2 fruit fly cellular contexts compared by ENCODE assay signal in the genomic region with DNA sequence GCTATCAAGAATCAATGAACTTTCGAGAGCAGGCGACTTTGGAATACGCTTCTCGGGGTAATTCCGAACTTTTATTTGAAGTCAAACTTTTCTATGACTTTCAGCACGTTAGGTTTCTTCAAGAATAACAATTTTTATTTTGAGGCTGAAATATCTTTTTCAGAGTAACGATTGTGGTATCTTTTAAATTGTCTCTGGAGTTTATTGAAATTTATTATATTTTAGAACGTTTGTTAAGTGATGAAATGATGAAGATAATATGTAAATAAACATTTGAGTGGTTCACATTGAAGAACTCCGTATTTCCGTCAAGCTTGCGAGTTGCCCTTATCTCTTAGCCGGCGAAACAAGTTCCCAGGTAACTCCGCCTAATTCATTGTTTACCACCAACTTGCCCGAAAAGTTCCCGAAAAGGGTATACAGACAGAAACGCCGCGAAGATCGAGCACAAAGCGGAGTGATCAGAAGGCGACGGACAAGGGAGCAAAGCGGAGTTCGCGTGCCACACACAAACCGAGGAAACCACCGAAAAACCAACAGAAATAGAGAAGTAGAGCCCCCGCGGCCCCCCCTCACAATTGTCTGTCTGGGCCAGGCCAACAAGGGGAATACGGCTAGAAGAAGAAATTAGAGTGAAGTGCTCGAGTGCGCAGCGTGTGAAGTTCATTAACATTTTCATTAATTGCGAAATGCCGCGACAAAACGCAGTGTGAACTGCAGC.
TF ChIP-seq lines count a peak whose summit lies in the region.

No protein-coding gene starts in this region.

TF ChIP-seq in whole organism, embryonic, 481 proteins besides CTCF, POLR2A, EP300 and RAD21 (continued from another document and continues in another):
- TF ChIP-seq CG8388 (GFP tag; optimal IDR thresholded peaks at IDR 0.05; lab: Kevin White, UChicago) (peak; percentile 8), NC2α (GFP tag; optimal IDR thresholded peaks at IDR 0.05; lab: Kevin White, UChicago) (no peak), CG8478 (optimal IDR thresholded peaks at IDR 0.05; lab: Kevin White, UChicago) (no peak), CG2120 (GFP tag; optimal IDR thresholded peaks at IDR 0.05; lab: Kevin White, UChicago) (peak; percentile 4), CG17829 (tag; optimal IDR thresholded peaks at IDR 0.05; lab: Kevin White, UChicago) (peak; percentile 32), Hsf (GFP tag; optimal IDR thresholded peaks at IDR 0.05; lab: Kevin White, UChicago) (peak; percentile 11), CG3995 (GFP tag; optimal IDR thresholded peaks at IDR 0.05; lab: Kevin White, UChicago) (no peak), sc (optimal IDR thresholded peaks at IDR 0.05; lab: Kevin White, UChicago) (no peak), sc (GFP tag; optimal IDR thresholded peaks at IDR 0.05; lab: Kevin White, UChicago) (peak; percentile 23), zen (tag; optimal IDR thresholded peaks at IDR 0.05; lab: Kevin White, UChicago) (no peak), Fer2 (tag; optimal IDR thresholded peaks at IDR 0.05; lab: Kevin White, UChicago) (no peak), grau (tag; optimal IDR thresholded peaks at IDR 0.05; lab: Kevin White, UChicago) (peak; percentile 29), Sox102F (GFP tag; optimal IDR thresholded peaks at IDR 0.05; lab: Kevin White, UChicago) (peak; percentile 23), ham (GFP tag; IDR thresholded peaks at IDR 0.05; lab: Robert Waterston, UW) (no peak), crol (GFP tag; IDR thresholded peaks at IDR 0.05; lab: Robert Waterston, UW) (peak; percentile 85), CG8281 (tag; optimal IDR thresholded peaks at IDR 0.05; lab: Kevin White, UChicago) (no peak), CG7271 (tag; optimal IDR thresholded peaks at IDR 0.05; lab: Kevin White, UChicago) (no peak), Six4 (GFP tag; optimal IDR thresholded peaks at IDR 0.05; lab: Kevin White, UChicago) (no peak), Spps (tag; optimal IDR thresholded peaks at IDR 0.05; lab: Kevin White, UChicago) (no peak), D (optimal IDR thresholded peaks at IDR 0.05; lab: Kevin White, UChicago) (no peak), D (GFP tag; optimal IDR thresholded peaks at IDR 0.05; lab: Kevin White, UChicago) (peak; percentile 30), da (GFP tag; optimal IDR thresholded peaks at IDR 0.05; lab: Kevin White, UChicago) (no peak), PHDP (tag; optimal IDR thresholded peaks at IDR 0.05; lab: Kevin White, UChicago) (peak; percentile 25), eve (GFP tag; optimal IDR thresholded peaks at IDR 0.05; lab: Kevin White, UChicago) (peak in 1 of 2 experiments; percentile 55), CG16815 (GFP tag; optimal IDR thresholded peaks at IDR 0.05; lab: Kevin White, UChicago) (peak; percentile 7), trh (GFP tag; optimal IDR thresholded peaks at IDR 0.05; lab: Kevin White, UChicago) (no peak), CG10267 (tag; optimal IDR thresholded peaks at IDR 0.05; lab: Kevin White, UChicago) (peak; percentile 14), CG2678 (tag; optimal IDR thresholded peaks at IDR 0.05; lab: Kevin White, UChicago) (peak; percentile 42), CG31441 (GFP tag; IDR thresholded peaks at IDR 0.05; lab: Robert Waterston, UW) (0 out of 2 replicates have a peak, but pooled peaks have one; percentile 25), tgo (GFP tag; IDR thresholded peaks at IDR 0.05; lab: Robert Waterston, UW) (no peak), CG8924 (tag; optimal IDR thresholded peaks at IDR 0.05; lab: Kevin White, UChicago) (peak; percentile 12), chif (GFP tag; optimal IDR thresholded peaks at IDR 0.05; lab: Kevin White, UChicago) (peak in 1 of 2 experiments; percentile 6), CG31388 (GFP tag; optimal IDR thresholded peaks at IDR 0.05; lab: Kevin White, UChicago) (no peak), croc (GFP tag; conservative IDR thresholded peaks at IDR 0.05; lab: Robert Waterston, UW) (no peak), CG33557 (GFP tag; optimal IDR thresholded peaks at IDR 0.05; lab: Kevin White, UChicago) (no peak), tio (GFP tag; optimal IDR thresholded peaks at IDR 0.05; lab: Kevin White, UChicago) (peak; percentile 17), Hr3 (GFP tag; optimal IDR thresholded peaks at IDR 0.05; lab: Kevin White, UChicago) (no peak), vvl (GFP tag; IDR thresholded peaks at IDR 0.05; lab: Robert Waterston, UW) (0 out of 2 replicates have a peak, but pooled peaks have one; percentile 13), CG9437 (GFP tag; optimal IDR thresholded peaks at IDR 0.05; lab: Kevin White, UChicago) (peak; percentile 2), CG4360 (GFP tag; IDR thresholded peaks at IDR 0.05; lab: Robert Waterston, UW) (no peak), CG10321 (GFP tag; IDR thresholded peaks at IDR 0.05; lab: Robert Waterston, UW) (no peak), CG31224 (GFP tag; IDR thresholded peaks at IDR 0.05; lab: Robert Waterston, UW) (no peak), CG7556 (GFP tag; optimal IDR thresholded peaks at IDR 0.05; lab: Kevin White, UChicago) (peak; percentile 31), CG10979 (tag; optimal IDR thresholded peaks at IDR 0.05; lab: Kevin White, UChicago) (peak; percentile 62), Optix (GFP tag; IDR thresholded peaks at IDR 0.05; lab: Robert Waterston, UW) (0 out of 3 replicates have a peak, but pooled peaks have one; percentile 35), ase (GFP tag; IDR thresholded peaks at IDR 0.05; lab: Robert Waterston, UW) (no peak), prd (optimal IDR thresholded peaks at IDR 0.05; lab: Kevin White, UChicago) (no peak), prd (GFP tag; IDR thresholded peaks at IDR 0.05; lab: Robert Waterston, UW) (no peak), Oaz (GFP tag; IDR thresholded peaks at IDR 0.05; lab: Robert Waterston, UW) (peak; percentile 34; the same call in 1 of the 2 replicates), CG11456 (GFP tag; IDR thresholded peaks at IDR 0.05; lab: Robert Waterston, UW) (no peak), rib (GFP tag; IDR thresholded peaks at IDR 0.05; lab: Robert Waterston, UW) (peak; percentile 20; the same call in 1 of the 2 replicates), Stat92E (GFP tag; optimal IDR thresholded peaks at IDR 0.05; lab: Kevin White, UChicago) (peak in 1 of 3 experiments; percentile 48), CG18262 (tag; optimal IDR thresholded peaks at IDR 0.05; lab: Kevin White, UChicago) (peak; percentile 75), CG14710 (tag; optimal IDR thresholded peaks at IDR 0.05; lab: Kevin White, UChicago) (peak; percentile 22), CG11398 (GFP tag; optimal IDR thresholded peaks at IDR 0.05; lab: Kevin White, UChicago) (no peak), CG32772 (GFP tag; IDR thresholded peaks at IDR 0.05; lab: Robert Waterston, UW) (no peak), CG8290 (GFP tag; optimal IDR thresholded peaks at IDR 0.05; lab: Kevin White, UChicago) (no peak), CG8290 (tag; optimal IDR thresholded peaks at IDR 0.05; lab: Kevin White, UChicago) (no peak), tin (GFP tag; optimal IDR thresholded peaks at IDR 0.05; lab: Kevin White, UChicago) (no peak), CG7357 (GFP tag; IDR thresholded peaks at IDR 0.05; lab: Robert Waterston, UW) (no peak), ara (GFP tag; IDR thresholded peaks at IDR 0.05; lab: Robert Waterston, UW) (0 out of 2 replicates have a peak, but pooled peaks have one; percentile 34), CG11696 (GFP tag; IDR thresholded peaks at IDR 0.05; lab: Robert Waterston, UW) (no peak)

TF ChIP-seq in whole organism, prepupa, 60 proteins besides CTCF, POLR2A, EP300 and RAD21 (continued from another document):
- TF ChIP-seq CG6808 (GFP tag; optimal IDR thresholded peaks at IDR 0.05; lab: Kevin White, UChicago) (peak; percentile 65), salr (GFP tag; optimal IDR thresholded peaks at IDR 0.05; lab: Kevin White, UChicago) (peak; percentile 3 to 23), svp (GFP tag; lab: Kevin White, UChicago) (peak; percentile 91), dsx (GFP tag; optimal IDR thresholded peaks at IDR 0.05; lab: Kevin White, UChicago; ENCODE audit: poor library complexity, severe bottlenecking) (peak; percentile 63), Met (GFP tag; optimal IDR thresholded peaks at IDR 0.05; lab: Kevin White, UChicago) (peak; percentile 83), cyc (GFP tag; optimal IDR thresholded peaks at IDR 0.05; lab: Kevin White, UChicago) (peak; percentile 57), Hr39 (GFP tag; optimal IDR thresholded peaks at IDR 0.05; lab: Kevin White, UChicago) (peak; percentile 69), CG6854 (GFP tag; optimal IDR thresholded peaks at IDR 0.05; lab: Kevin White, UChicago) (peak; percentile 14), dac (GFP tag; optimal IDR thresholded peaks at IDR 0.05; lab: Kevin White, UChicago) (no peak), CG10669 (GFP tag; optimal IDR thresholded peaks at IDR 0.05; lab: Kevin White, UChicago) (peak; percentile 52), Eip75B (GFP tag; optimal IDR thresholded peaks at IDR 0.05; lab: Kevin White, UChicago) (peak; percentile 57), CG6163 (GFP tag; IDR thresholded peaks at IDR 0.05; lab: Robert Waterston, UW) (0 out of 3 replicates have a peak, but pooled peaks have one; percentile 33), achi (GFP tag; optimal IDR thresholded peaks at IDR 0.05; lab: Kevin White, UChicago) (peak; percentile 58), CG16779 (tag; optimal IDR thresholded peaks at IDR 0.05; lab: Kevin White, UChicago) (no peak), Blimp-1 (GFP tag; optimal IDR thresholded peaks at IDR 0.05; lab: Kevin White, UChicago) (peak; percentile 15), Sox14 (GFP tag; optimal IDR thresholded peaks at IDR 0.05; lab: Kevin White, UChicago) (peak; percentile 75), CG6276 (GFP tag; optimal IDR thresholded peaks at IDR 0.05; lab: Kevin White, UChicago) (peak; percentile 37), CG8119 (GFP tag; IDR thresholded peaks at IDR 0.05; lab: Robert Waterston, UW) (no peak), CG15336 (GFP tag; IDR thresholded peaks at IDR 0.05; lab: Robert Waterston, UW) (no peak), fd59A (GFP tag; optimal IDR thresholded peaks at IDR 0.05; lab: Kevin White, UChicago) (peak; percentile 69), Eip78C (GFP tag; lab: Kevin White, UChicago) (peak; percentile 92), CG6792 (GFP tag; optimal IDR thresholded peaks at IDR 0.05; lab: Kevin White, UChicago) (peak; percentile 48), CG3032 (tag; optimal IDR thresholded peaks at IDR 0.05; lab: Kevin White, UChicago) (peak; percentile 74), CG3919 (GFP tag; optimal IDR thresholded peaks at IDR 0.05; lab: Kevin White, UChicago) (peak; percentile 55), Lpt (GFP tag; optimal IDR thresholded peaks at IDR 0.05; lab: Kevin White, UChicago) (no peak), CG8319 (GFP tag; optimal IDR thresholded peaks at IDR 0.05; lab: Kevin White, UChicago) (peak; percentile 33), Sox15 (GFP tag; optimal IDR thresholded peaks at IDR 0.05; lab: Kevin White, UChicago) (peak; percentile 37), Gug (GFP tag; IDR thresholded peaks at IDR 0.05; lab: Robert Waterston, UW) (no peak), CG10631 (GFP tag; optimal IDR thresholded peaks at IDR 0.05; lab: Kevin White, UChicago) (peak; percentile 43), esn (GFP tag; optimal IDR thresholded peaks at IDR 0.05; lab: Kevin White, UChicago) (peak; percentile 83), CG34406 (GFP tag; optimal IDR thresholded peaks at IDR 0.05; lab: Kevin White, UChicago) (peak; percentile 54), pdm3 (GFP tag; optimal IDR thresholded peaks at IDR 0.05; lab: Kevin White, UChicago) (peak; percentile 71), Eip93F (GFP tag; optimal IDR thresholded peaks at IDR 0.05; lab: Kevin White, UChicago) (no peak), CG1621 (tag; optimal IDR thresholded peaks at IDR 0.05; lab: Kevin White, UChicago) (peak; percentile 10), Hr4 (GFP tag; optimal IDR thresholded peaks at IDR 0.05; lab: Kevin White, UChicago) (peak; percentile 35), Ets96B (tag; optimal IDR thresholded peaks at IDR 0.05; lab: Kevin White, UChicago) (peak; percentile 59), Sox102F (GFP tag; optimal IDR thresholded peaks at IDR 0.05; lab: Kevin White, UChicago) (peak; percentile 77), fd85E (GFP tag; optimal IDR thresholded peaks at IDR 0.05; lab: Kevin White, UChicago) (no peak), fkh (GFP tag; optimal IDR thresholded peaks at IDR 0.05; lab: Kevin White, UChicago) (peak; percentile 50)
TF ChIP-seq in whole organism, prepupa: peak in this region for 47.
